Worm (Caenorhabditis elegans) whole organism, L3 larva: ENCODE results near the gene ttbk-4.
A peak's percentile ranks its signal among the peaks of the same experiment; 100 is the strongest.

Experiments
- R02D3.7 ChIP-seq: fragments of 150-350 bp; optimal IDR thresholded peaks from 2 replicates; lab custom pipeline; 2014; ENCODE audit warnings: missing biosample characterization, missing genetic modification characterization
- ama-1 ChIP-seq: fragments of 150-350 bp; optimal IDR thresholded peaks from 2 replicates; lab custom pipeline; 2018
- ceh-16 ChIP-seq: sonication (generic microtip); optimal IDR thresholded peaks from 2 replicates; lab custom pipeline; 2017; ENCODE audit warnings: missing biosample characterization, missing genetic modification characterization
- ceh-82 ChIP-seq: fragments of 150-350 bp; optimal IDR thresholded peaks from 2 replicates; lab custom pipeline; 2014; ENCODE audit warnings: missing biosample characterization, missing genetic modification characterization
- ceh-9 ChIP-seq: sonication (generic microtip); optimal IDR thresholded peaks from 2 replicates; lab custom pipeline; 2018; ENCODE audit warnings: missing biosample characterization, missing genetic modification characterization
- daf-12 ChIP-seq: fragments of 150-350 bp; optimal IDR thresholded peaks from 2 replicates; lab custom pipeline; 2014; ENCODE audit warnings: missing biosample characterization, missing genetic modification reagents, missing genetic modification characterization
- egl-27 ChIP-seq: sonication (generic microtip); optimal IDR thresholded peaks from 4 replicates; lab custom pipeline; 2017; ENCODE audit warnings: missing biosample characterization, missing genetic modification reagents, missing genetic modification characterization
- egl-5 ChIP-seq: fragments of 150-350 bp; optimal IDR thresholded peaks from 2 replicates; lab custom pipeline; 2017; ENCODE audit warnings: missing biosample characterization, missing genetic modification reagents, missing genetic modification characterization, inconsistent platforms
- elt-1 ChIP-seq: fragments of 150-350 bp; optimal IDR thresholded peaks from 2 replicates; lab custom pipeline; 2014; ENCODE audit warnings: missing biosample characterization, missing genetic modification characterization
- elt-2 ChIP-seq: sonication (generic microtip); optimal IDR thresholded peaks from 2 replicates; lab custom pipeline; 2016; ENCODE audit warnings: missing genetic modification reagents, mild to moderate bottlenecking, missing genetic modification characterization, missing compliant biosample characterization
- eor-1 ChIP-seq, 2 experiments: fragments of 150-350 bp; optimal IDR thresholded peaks; 2 replicates each; lab custom pipeline; 2014 to 2018; ENCODE audit warnings: missing biosample characterization in 2 of 2, missing genetic modification characterization in 2 of 2
- fkh-10 ChIP-seq: sonication (generic microtip); optimal IDR thresholded peaks from 2 replicates; lab custom pipeline; 2017; ENCODE audit warnings: missing biosample characterization, missing genetic modification reagents, missing genetic modification characterization
- fos-1 ChIP-seq: fragments of 150-350 bp; optimal IDR thresholded peaks from 2 replicates; lab custom pipeline; 2014; ENCODE audit warnings: missing biosample characterization, missing genetic modification characterization
- hmg-11 ChIP-seq: sonication (generic microtip); optimal IDR thresholded peaks from 2 replicates; lab custom pipeline; 2016; ENCODE audit warnings: missing genetic modification characterization, missing compliant biosample characterization
- lin-15B ChIP-seq: fragments of 150-350 bp; optimal IDR thresholded peaks from 2 replicates; lab custom pipeline; 2014; ENCODE audit warnings: missing biosample characterization, missing genetic modification characterization
- lin-39 ChIP-seq: fragments of 150-350 bp; optimal IDR thresholded peaks from 2 replicates; lab custom pipeline; 2018; ENCODE audit warnings: missing biosample characterization, missing genetic modification reagents, missing genetic modification characterization
- lsy-12 ChIP-seq: sonication (generic microtip); optimal IDR thresholded peaks from 2 replicates; lab custom pipeline; 2016; ENCODE audit warnings: mild to moderate bottlenecking, missing genetic modification characterization, missing compliant biosample characterization
- mml-1 ChIP-seq: fragments of 150-350 bp; sonication (generic microtip); optimal IDR thresholded peaks from 3 replicates; lab custom pipeline; 2014; ENCODE audit warnings: missing biosample characterization, missing genetic modification characterization
- nhr-11 ChIP-seq: fragments of 150-350 bp; optimal IDR thresholded peaks from 2 replicates; lab custom pipeline; 2014; ENCODE audit warnings: missing biosample characterization, missing genetic modification characterization
- nhr-23 ChIP-seq: fragments of 150-350 bp; optimal IDR thresholded peaks from 2 replicates; lab custom pipeline; 2014; ENCODE audit warnings: missing biosample characterization, missing genetic modification reagents, missing genetic modification characterization
- nhr-237 ChIP-seq: fragments of 150-350 bp; optimal IDR thresholded peaks from 2 replicates; lab custom pipeline; 2014; ENCODE audit warnings: missing biosample characterization, missing genetic modification characterization
- nhr-28 ChIP-seq: fragments of 150-350 bp; optimal IDR thresholded peaks from 2 replicates; lab custom pipeline; 2014; ENCODE audit warnings: missing biosample characterization, missing genetic modification characterization
- nhr-67 ChIP-seq: fragments of 150-350 bp; optimal IDR thresholded peaks from 2 replicates; lab custom pipeline; 2014; ENCODE audit warnings: missing biosample characterization, missing genetic modification characterization
- nhr-76 ChIP-seq: fragments of 150-350 bp; sonication (generic microtip); optimal IDR thresholded peaks from 5 replicates; lab custom pipeline; 2014; ENCODE audit warnings: missing biosample characterization, missing genetic modification characterization
- pqm-1 ChIP-seq: fragments of 150-350 bp; optimal IDR thresholded peaks from 2 replicates; lab custom pipeline; 2017; ENCODE audit warnings: missing biosample characterization, missing genetic modification characterization, inconsistent platforms
- sea-2 ChIP-seq: fragments of 150-350 bp; sonication (generic microtip); optimal IDR thresholded peaks from 4 replicates; lab custom pipeline; 2014; ENCODE audit warnings: missing biosample characterization, missing genetic modification reagents, missing genetic modification characterization
- skn-1 ChIP-seq: fragments of 150-350 bp; optimal IDR thresholded peaks from 2 replicates; lab custom pipeline; 2014; ENCODE audit warnings: missing biosample characterization, missing genetic modification characterization
- unc-62 ChIP-seq: fragments of 150-350 bp; sonication (generic microtip); optimal IDR thresholded peaks from 4 replicates; lab custom pipeline; 2014; ENCODE audit warnings: missing biosample characterization, missing genetic modification reagents, missing genetic modification characterization
- ztf-11 ChIP-seq: fragments of 150-350 bp; optimal IDR thresholded peaks from 2 replicates; lab custom pipeline; 2014; ENCODE audit warnings: missing biosample characterization, missing genetic modification characterization
- ztf-4 ChIP-seq: fragments of 150-350 bp; optimal IDR thresholded peaks from 2 replicates; lab custom pipeline; 2014; ENCODE audit warnings: missing biosample characterization, missing genetic modification characterization

The ttbk-4 gene

DNA sequence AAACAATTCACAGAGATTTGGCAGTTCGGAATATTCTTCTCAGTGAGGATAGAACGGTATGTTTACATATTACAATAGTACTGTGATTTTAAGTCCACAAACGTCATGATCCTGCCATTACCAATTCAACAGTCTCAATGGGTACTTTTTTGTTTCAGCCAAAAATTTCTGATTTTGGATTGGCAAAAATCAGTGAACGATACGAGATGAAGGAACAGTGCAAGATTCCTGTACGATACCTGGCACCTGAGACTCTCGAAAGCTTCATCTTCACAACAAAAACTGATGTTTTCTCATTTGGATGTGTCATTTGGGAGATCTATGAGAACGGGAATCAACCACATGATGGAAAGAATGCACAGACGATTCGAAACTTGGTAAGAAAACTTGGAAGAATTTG, 3.1 kb upstream of the ttbk-4 start:
- TF ChIP-seq fos-1 (no peak), nhr-28 (tag; lab: Kevin White, UChicago) (no peak)

DNA sequence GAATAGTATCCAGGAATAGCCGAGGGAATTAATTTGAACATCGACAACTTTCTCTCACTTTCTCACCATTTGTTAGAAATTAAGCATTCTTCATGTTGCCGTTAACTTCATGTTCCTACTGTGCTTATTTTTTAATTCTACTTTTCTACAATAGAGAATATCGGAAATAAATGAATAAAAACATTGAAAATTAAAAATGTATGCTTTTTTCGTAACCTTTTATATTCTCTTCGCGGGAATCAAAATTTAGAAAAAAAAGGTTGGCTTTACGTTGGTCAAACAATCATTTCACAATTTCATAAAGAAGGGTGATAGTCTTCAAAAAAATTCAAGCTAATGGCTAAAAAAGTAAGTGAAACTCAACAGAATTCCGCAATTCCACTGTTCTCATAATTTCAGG, 965 bp upstream of the ttbk-4 start, which contains the start of gene W01B6.5:
Gene W01B6.5 (plus strand): TSS at position 301 of the 400 bp plus-strand sequence.
- TF ChIP-seq nhr-76, result no peak
- no peak for TF ChIP-seq fkh-10 (GFP tag; lab: Kevin White, UChicago)
- no peak for TF ChIP-seq unc-62 (GFP tag; lab: Kevin White, UChicago)
- TF ChIP-seq egl-5 (tag; lab: Kevin White, UChicago), result no peak
- no peak for TF ChIP-seq hmg-11 (tag; lab: Kevin White, UChicago)
- no peak for TF ChIP-seq ztf-4
- no peak for TF ChIP-seq pqm-1 (tag; lab: Kevin White, UChicago)
- no peak for TF ChIP-seq elt-1 (tag; lab: Kevin White, UChicago)
- TF ChIP-seq lin-39, result no peak
- TF ChIP-seq, all 47 proteins: peak for 0

DNA sequence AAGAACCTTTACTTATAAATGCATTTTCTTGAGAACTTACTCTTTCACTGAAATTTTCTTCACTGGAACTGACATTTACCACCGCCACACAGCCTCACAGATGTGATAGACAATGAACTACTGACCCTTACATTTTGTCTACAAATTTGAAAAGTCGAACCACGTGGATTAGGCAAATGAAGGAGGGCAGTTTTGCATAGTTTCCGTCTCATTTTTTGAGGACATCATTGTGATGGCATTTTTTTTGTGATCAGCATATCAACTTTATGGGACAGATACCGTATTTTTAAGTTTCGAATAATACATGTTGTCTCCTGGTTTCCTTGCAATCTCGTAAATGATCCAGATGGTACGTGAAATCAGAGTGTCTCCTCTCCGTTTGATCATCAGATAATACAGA, 2.4 kb downstream of the ttbk-4 start, which contains the start of gene W01B6.3:
Gene W01B6.3 (minus strand): TSS at position 101 of the 400 bp plus-strand sequence.
- TF ChIP-seq nhr-23, result no peak

ce11 chrIV:10068266-10068665, 6.7 kb downstream of the ttbk-4 start:
- no peak for TF ChIP-seq R02D3.7
- TF ChIP-seq ceh-9 (tag; lab: Kevin White, UChicago), result no peak
- no peak for TF ChIP-seq nhr-11 (tag; lab: Kevin White, UChicago)

- TF ChIP-seq fkh-10 (GFP tag; lab: Kevin White, UChicago) (peak; percentile 94), ama-1 (lab: Kevin White, UChicago) (no peak), mml-1 (tag; lab: Kevin White, UChicago) (no peak)
Observed at ce11 chrIV:10067541-10067940, 7.4 kb downstream of the ttbk-4 start, which contains the start of gene cwn-2. TSS of gene cwn-2 (plus strand) at chrIV:10067816.

DNA sequence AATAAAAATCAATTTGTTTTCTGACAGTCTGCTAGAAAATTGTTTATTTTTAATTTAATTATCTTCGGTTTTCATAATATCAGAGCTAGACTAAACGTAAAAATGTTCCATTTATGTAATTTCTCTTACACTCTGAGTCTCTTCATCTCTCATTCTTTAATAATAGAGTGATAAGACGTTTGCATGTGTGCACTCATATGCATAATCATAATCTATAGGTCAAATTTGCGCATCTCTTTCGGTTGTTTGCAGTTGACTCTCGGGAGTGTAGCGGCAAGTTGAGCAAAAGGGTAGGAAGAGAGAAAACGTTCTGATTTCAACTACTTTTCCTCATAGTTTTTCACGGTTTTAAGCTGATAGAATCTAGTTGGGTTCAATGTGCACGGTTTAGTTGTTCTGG, 8.5 kb downstream of the ttbk-4 start:
- TF ChIP-seq pqm-1 (tag; lab: Kevin White, UChicago), result peak; percentile 10
- TF ChIP-seq elt-2 (tag; lab: Kevin White, UChicago), result peak; percentile 44
- TF ChIP-seq ceh-16, result no peak
- no peak for TF ChIP-seq nhr-67 (tag; lab: Kevin White, UChicago)

DNA sequence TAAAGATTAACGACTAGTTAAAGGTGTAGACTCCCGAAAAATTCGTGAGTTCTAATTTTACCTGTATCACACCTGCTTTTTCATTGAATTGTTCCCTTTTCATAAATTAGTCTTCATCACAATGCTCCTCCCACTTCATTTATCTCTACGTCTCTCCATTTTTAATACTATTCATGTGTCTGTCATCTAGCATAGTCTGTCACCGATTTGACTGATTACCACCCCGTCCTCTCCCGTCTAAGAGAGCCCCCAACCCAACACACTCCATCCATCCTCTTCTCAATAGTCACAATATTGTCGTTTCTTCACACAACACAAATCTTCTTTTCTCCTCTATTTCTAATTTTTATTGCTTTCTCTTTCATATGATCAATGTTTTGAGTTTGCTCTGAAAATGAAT, 9.8 kb downstream of the ttbk-4 start:
- TF ChIP-seq lin-15B (tag; lab: Kevin White, UChicago) (no peak), ceh-82 (tag; lab: Kevin White, UChicago) (no peak), nhr-67 (tag; lab: Kevin White, UChicago) (no peak), sea-2 (GFP tag; lab: Kevin White, UChicago) (no peak), ztf-11 (tag; lab: Kevin White, UChicago) (no peak), daf-12 (tag; lab: Kevin White, UChicago) (no peak), R02D3.7 (no peak), nhr-28 (tag; lab: Kevin White, UChicago) (no peak), lsy-12 (tag; lab: Kevin White, UChicago) (no peak), eor-1 (tag; optimal IDR thresholded peaks at IDR 0.05; lab: Kevin White, UChicago) (no peak), nhr-76 (no peak), skn-1 (tag; lab: Kevin White, UChicago) (no peak), unc-62 (GFP tag; lab: Kevin White, UChicago) (peak; percentile 36), lin-39 (peak; percentile 74)
- TF ChIP-seq, all 47 proteins: peak for 2

DNA sequence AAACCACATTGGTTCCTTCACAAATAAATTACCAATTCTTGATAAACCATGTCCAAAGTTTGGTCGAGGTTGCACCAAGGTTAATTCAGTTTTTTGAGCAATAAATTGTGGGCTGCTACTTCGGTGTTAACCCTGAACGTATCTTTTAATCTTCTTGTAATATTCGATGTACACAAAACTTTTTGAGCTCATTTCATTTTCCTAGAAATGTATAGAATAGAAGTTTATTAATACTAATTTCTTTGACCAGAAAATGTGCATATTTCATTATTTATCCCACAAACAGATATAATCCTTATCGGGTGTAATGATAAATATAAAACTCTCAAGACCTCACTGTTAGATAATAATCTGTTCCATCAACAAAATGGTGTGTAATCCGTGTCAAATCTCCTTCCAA, 11.0 kb downstream of the ttbk-4 start:
- TF ChIP-seq egl-27 (tag; lab: Kevin White, UChicago) (no peak), mml-1 (tag; lab: Kevin White, UChicago) (no peak), skn-1 (tag; lab: Kevin White, UChicago) (no peak), nhr-237 (tag; lab: Kevin White, UChicago) (no peak)
